Worm (Caenorhabditis elegans) whole organism, mixed stage, embryonic: ENCODE data around the gene ZK1320.11.

Experiments used
- ceh-39 ChIP-seq: fragments of 150-350 bp; optimal IDR thresholded peaks from 2 replicates; lab custom pipeline; 2014; ENCODE audit warnings: missing biosample characterization, missing genetic modification characterization
- flh-1 ChIP-seq: fragments of 200-800 bp; sonication (Bioruptor generic); optimal IDR thresholded peaks from 2 replicates; lab custom pipeline; 2018; ENCODE audit warnings: mild to moderate bottlenecking, missing genetic modification characterization, moderate library complexity, missing compliant biosample characterization
- mls-2 ChIP-seq: sonication (generic microtip); optimal IDR thresholded peaks from 2 replicates; lab custom pipeline; 2016; ENCODE audit warnings: mild to moderate bottlenecking, missing genetic modification characterization, moderate library complexity, missing compliant biosample characterization
- nhr-28 ChIP-seq: fragments of 150-350 bp; optimal IDR thresholded peaks from 2 replicates; lab custom pipeline; 2014; ENCODE audit warnings: missing biosample characterization, missing genetic modification characterization
- snpc-4 ChIP-seq: fragments of 150-350 bp; optimal IDR thresholded peaks from 2 replicates; lab custom pipeline; 2014; ENCODE audit warnings: missing biosample characterization, missing genetic modification characterization
- ztf-11 ChIP-seq: fragments of 150-350 bp; optimal IDR thresholded peaks from 2 replicates; lab custom pipeline; 2014; ENCODE audit warnings: missing biosample characterization, missing genetic modification characterization

DNA sequence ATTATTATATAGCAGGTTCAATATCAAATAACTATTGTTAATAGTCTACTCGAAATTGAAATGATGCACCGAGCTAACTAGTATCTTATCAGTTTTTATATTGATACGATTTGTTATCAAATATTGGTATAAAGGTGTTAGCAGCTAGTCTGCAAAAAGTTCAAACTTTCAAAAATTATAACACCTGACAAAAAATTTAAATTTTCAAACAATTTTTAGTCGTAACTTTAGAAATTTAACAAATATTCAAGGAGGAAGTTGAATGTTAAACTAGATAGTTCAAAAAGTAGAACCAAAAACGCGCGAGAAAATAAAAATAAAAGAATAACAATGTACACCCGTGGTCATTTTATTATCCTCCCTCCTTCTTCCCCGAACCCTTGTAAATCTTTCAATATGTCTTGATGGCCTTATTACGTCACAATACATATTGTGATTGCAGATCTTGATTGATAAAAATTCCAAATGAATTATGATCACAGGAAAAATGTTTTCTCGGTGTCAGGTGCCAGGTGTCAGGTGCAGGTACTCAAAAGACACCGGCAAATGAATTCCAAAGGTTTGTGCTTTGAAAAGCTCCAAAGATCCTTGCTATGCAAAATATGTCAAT, 11.8 kb upstream of the ZK1320.11 start, which contains the start of gene ZK1307.1:
- no peak for TF ChIP-seq nhr-28 (tag; lab: Kevin White, UChicago)
- no peak for TF ChIP-seq snpc-4
- TF ChIP-seq ztf-11 (tag; lab: Kevin White, UChicago): no peak
- no peak for TF ChIP-seq flh-1 (GFP tag; lab: Kevin White, UChicago)
- TF ChIP-seq ceh-39 (tag; lab: Kevin White, UChicago): no peak
- no peak for TF ChIP-seq mls-2
